Fruit fly (Drosophila melanogaster) whole organism, embryonic: ENCODE results near the gene tbrd-1.

Source experiments
- Aef1 ChIP-seq: fragments of 200-800 bp; sonication (Bioruptor generic); IDR thresholded peaks from 3 replicates; pipeline ENCODE4 v1.3.6; 2022; ENCODE audit warnings: missing biosample characterization, missing genetic modification characterization
- B-H1 ChIP-seq: fragments of 200-800 bp; sonication (Bioruptor generic); IDR thresholded peaks from 3 replicates; pipeline ENCODE4 v1.3.6; 2022; ENCODE audit warnings: missing biosample characterization, missing genetic modification characterization
- CG11085 ChIP-seq: fragments of 200-800 bp; sonication (Bioruptor generic); IDR thresholded peaks from 2 replicates; pipeline ENCODE4 v1.3.6; 2022; ENCODE audit warnings: missing biosample characterization, missing genetic modification characterization
- CG11093 ChIP-seq: fragments of 200-800 bp; sonication (Bioruptor generic); IDR thresholded peaks from 3 replicates; pipeline ENCODE4 v1.3.6; 2022; ENCODE audit warnings: missing biosample characterization, missing genetic modification characterization
- CG12071 ChIP-seq: fragments of 200-800 bp; sonication (Bioruptor generic); optimal IDR thresholded peaks from 3 replicates; lab custom pipeline; 2018; ENCODE audit warnings: missing biosample characterization, mild to moderate bottlenecking, missing genetic modification characterization
- CG12104 ChIP-seq: fragments of 200-800 bp; sonication (Bioruptor generic); optimal IDR thresholded peaks from 3 replicates; lab custom pipeline; 2016; ENCODE audit warnings: missing biosample characterization, missing genetic modification characterization
- CG12219 ChIP-seq: fragments of 200-800 bp; sonication (Bioruptor generic); optimal IDR thresholded peaks from 3 replicates; lab custom pipeline; 2018; ENCODE audit warnings: missing biosample characterization, mild to moderate bottlenecking, missing genetic modification characterization
- CG12299 ChIP-seq: fragments of 200-800 bp; sonication (Bioruptor generic); optimal IDR thresholded peaks from 2 replicates; lab custom pipeline; 2018; ENCODE audit warnings: missing biosample characterization, mild to moderate bottlenecking, missing genetic modification characterization
- CG12659 ChIP-seq: fragments of 200-800 bp; sonication (Bioruptor generic); optimal IDR thresholded peaks from 3 replicates; lab custom pipeline; 2017; ENCODE audit warnings: mild to moderate bottlenecking, missing biosample characterization, missing genetic modification reagents, missing genetic modification characterization
- CG13775 ChIP-seq: fragments of 200-800 bp; sonication (Bioruptor generic); optimal IDR thresholded peaks from 3 replicates; lab custom pipeline; 2017; ENCODE audit warnings: missing biosample characterization, mild to moderate bottlenecking, missing genetic modification characterization
- CG1603 ChIP-seq: fragments of 200-800 bp; sonication (Bioruptor generic); optimal IDR thresholded peaks from 2 replicates; lab custom pipeline; 2019; ENCODE audit warnings: missing biosample characterization, mild to moderate bottlenecking, missing genetic modification characterization, moderate library complexity
- CG17361 ChIP-seq: fragments of 200-800 bp; sonication (Bioruptor generic); IDR thresholded peaks from 3 replicates; pipeline ENCODE4 v1.3.6; 2022; ENCODE audit warnings: missing biosample characterization, missing genetic modification characterization
- CG17912 ChIP-seq: fragments of 200-800 bp; sonication (Bioruptor generic); optimal IDR thresholded peaks from 2 replicates; lab custom pipeline; 2018; ENCODE audit warnings: missing biosample characterization, mild to moderate bottlenecking, missing genetic modification characterization
- CG3281 ChIP-seq: fragments of 200-800 bp; sonication (Bioruptor generic); optimal IDR thresholded peaks from 3 replicates; lab custom pipeline; 2017; ENCODE audit warnings: missing biosample characterization, mild to moderate bottlenecking, missing genetic modification characterization
- CG34376 ChIP-seq: fragments of 200-800 bp; sonication (Bioruptor generic); optimal IDR thresholded peaks from 2 replicates; lab custom pipeline; 2018; ENCODE audit warnings: missing biosample characterization, mild to moderate bottlenecking, missing genetic modification characterization
- CG4707 ChIP-seq: fragments of 200-800 bp; sonication (Bioruptor generic); optimal IDR thresholded peaks from 2 replicates; lab custom pipeline; 2018; ENCODE audit warnings: missing biosample characterization, mild to moderate bottlenecking, missing genetic modification characterization, moderate library complexity
- CG6813 ChIP-seq: fragments of 200-800 bp; sonication (Bioruptor generic); optimal IDR thresholded peaks from 2 replicates; lab custom pipeline; 2017; ENCODE audit warnings: missing biosample characterization, missing genetic modification characterization, mild to moderate bottlenecking, moderate library complexity, missing genetic modification reagents
- CG6854 ChIP-seq: fragments of 200-800 bp; sonication (Bioruptor generic); optimal IDR thresholded peaks from 3 replicates; lab custom pipeline; 2017; ENCODE audit warnings: missing biosample characterization, mild to moderate bottlenecking, missing genetic modification characterization
- CG7556 ChIP-seq: fragments of 200-800 bp; sonication (Bioruptor generic); optimal IDR thresholded peaks from 2 replicates; lab custom pipeline; 2017; ENCODE audit warnings: missing biosample characterization, mild to moderate bottlenecking, missing genetic modification characterization
- CHES-1-like ChIP-seq: fragments of 200-800 bp; sonication (Bioruptor generic); optimal IDR thresholded peaks from 2 replicates; lab custom pipeline; 2016; ENCODE audit warnings: missing biosample characterization, missing genetic modification characterization
- CTCF ChIP-seq: fragments of 200-800 bp; sonication (Bioruptor generic); optimal IDR thresholded peaks from 2 replicates; lab custom pipeline; 2017; ENCODE audit warnings: missing biosample characterization, mild to moderate bottlenecking, missing genetic modification characterization, moderate library complexity
- CrebB ChIP-seq: fragments of 200-800 bp; sonication (Bioruptor generic); optimal IDR thresholded peaks from 3 replicates; lab custom pipeline; 2018; ENCODE audit warnings: missing biosample characterization, mild to moderate bottlenecking, missing genetic modification characterization
- Fer1 ChIP-seq: fragments of 200-800 bp; sonication (Bioruptor generic); optimal IDR thresholded peaks from 2 replicates; lab custom pipeline; 2017; ENCODE audit warnings: missing biosample characterization, mild to moderate bottlenecking, missing genetic modification characterization
- HLHmδ ChIP-seq: fragments of 200-800 bp; sonication (Bioruptor generic); optimal IDR thresholded peaks from 2 replicates; lab custom pipeline; 2018; ENCODE audit warnings: missing biosample characterization, mild to moderate bottlenecking, missing genetic modification characterization, moderate library complexity
- Hmr ChIP-seq: fragments of 200-800 bp; sonication (Bioruptor generic); optimal IDR thresholded peaks from 3 replicates; lab custom pipeline; 2017; ENCODE audit warnings: mild to moderate bottlenecking, missing biosample characterization, missing genetic modification reagents, missing genetic modification characterization
- Hr78 ChIP-seq, 2 experiments: fragments of 200-800 bp in 1 of 2; fragments of >200 bp in 1 of 2; sonication (Bioruptor generic) in 1 of 2; optimal IDR thresholded peaks; 2 replicates each; lab custom pipeline; 2017 to 2019; ENCODE audit warnings: missing biosample characterization in 2 of 2, missing genetic modification characterization in 2 of 2, mild to moderate bottlenecking in 1 of 2, moderate library complexity in 1 of 2
- Kr ChIP-seq: fragments of 200-800 bp; sonication (Bioruptor generic); optimal IDR thresholded peaks from 2 replicates; lab custom pipeline; 2017; ENCODE audit warnings: missing biosample characterization, mild to moderate bottlenecking, missing genetic modification characterization
- MTF-1 ChIP-seq: fragments of 200-800 bp; sonication (Bioruptor generic); optimal IDR thresholded peaks from 2 replicates; lab custom pipeline; 2018; ENCODE audit warnings: missing biosample characterization, mild to moderate bottlenecking, missing genetic modification characterization, borderline replicate concordance
- Meics ChIP-seq: fragments of 200-800 bp; sonication (Bioruptor generic); optimal IDR thresholded peaks from 2 replicates; lab custom pipeline; 2017; ENCODE audit warnings: missing biosample characterization, mild to moderate bottlenecking, missing genetic modification characterization
- Nf-YB ChIP-seq: fragments of 200-800 bp; sonication (Bioruptor generic); optimal IDR thresholded peaks from 3 replicates; lab custom pipeline; 2019; ENCODE audit warnings: missing biosample characterization, mild to moderate bottlenecking, missing genetic modification characterization, moderate library complexity
- Opbp ChIP-seq: fragments of 200-800 bp; sonication (Bioruptor generic); IDR thresholded peaks from 3 replicates; pipeline ENCODE4 v1.3.6; 2022; ENCODE audit warnings: missing biosample characterization, missing genetic modification characterization; ENCODE audit not compliant: partially characterized antibody
- Pdp1 ChIP-seq, 2 experiments: fragments of 200-800 bp; sonication (Bioruptor generic); optimal IDR thresholded peaks; 3 replicates each; lab custom pipeline; 2016; ENCODE audit warnings: missing biosample characterization in 2 of 2, missing genetic modification characterization in 2 of 2, mild to moderate bottlenecking in 1 of 2, moderate library complexity in 1 of 2
- Sox100B ChIP-seq: fragments of 200-800 bp; sonication (Bioruptor generic); optimal IDR thresholded peaks from 3 replicates; lab custom pipeline; 2018; ENCODE audit warnings: missing biosample characterization, mild to moderate bottlenecking, missing genetic modification characterization
- Ssrp ChIP-seq: fragments of 200-800 bp; sonication (Bioruptor generic); optimal IDR thresholded peaks from 2 replicates; lab custom pipeline; 2018; ENCODE audit warnings: missing biosample characterization, mild to moderate bottlenecking, missing genetic modification characterization, moderate library complexity
- Vsx1 ChIP-seq: fragments of 200-800 bp; sonication (Bioruptor generic); optimal IDR thresholded peaks from 2 replicates; lab custom pipeline; 2017; ENCODE audit warnings: missing biosample characterization, mild to moderate bottlenecking, missing genetic modification characterization, missing genetic modification reagents
- ac ChIP-seq: fragments of 200-800 bp; sonication (Bioruptor generic); optimal IDR thresholded peaks from 3 replicates; lab custom pipeline; 2017; ENCODE audit warnings: missing biosample characterization, mild to moderate bottlenecking, missing genetic modification characterization
- caup ChIP-seq: fragments of 200-800 bp; sonication (Bioruptor generic); optimal IDR thresholded peaks from 3 replicates; lab custom pipeline; 2017; ENCODE audit warnings: missing biosample characterization, mild to moderate bottlenecking, missing genetic modification characterization, moderate library complexity; ENCODE audit not compliant: severe bottlenecking
- chif ChIP-seq, 2 experiments: fragments of 200-800 bp; sonication (Bioruptor generic); optimal IDR thresholded peaks; 3 replicates each; lab custom pipeline; 2016; ENCODE audit warnings: missing biosample characterization in 2 of 2, missing genetic modification characterization in 2 of 2
- chm ChIP-seq: fragments of 200-800 bp; sonication (Bioruptor generic); IDR thresholded peaks from 2 replicates; pipeline ENCODE4 v1.3.6; 2022; ENCODE audit warnings: missing biosample characterization, missing genetic modification characterization
- dmrt99B ChIP-seq: fragments of 200-800 bp; sonication (Bioruptor generic); optimal IDR thresholded peaks from 2 replicates; lab custom pipeline; 2018; ENCODE audit warnings: missing biosample characterization, mild to moderate bottlenecking, missing genetic modification characterization, moderate library complexity
- gsb ChIP-seq: fragments of 200-800 bp; sonication (Bioruptor generic); IDR thresholded peaks from 2 replicates; pipeline ENCODE4 v1.3.6; 2022; ENCODE audit warnings: missing biosample characterization, missing genetic modification characterization
- jigr1 ChIP-seq: fragments of 200-800 bp; sonication (Bioruptor generic); IDR thresholded peaks from 3 replicates; pipeline ENCODE4 v1.3.6; 2022; ENCODE audit warnings: missing biosample characterization, missing genetic modification characterization
- mirr ChIP-seq: fragments of 200-800 bp; sonication (Bioruptor generic); optimal IDR thresholded peaks from 3 replicates; lab custom pipeline; 2018; ENCODE audit warnings: missing biosample characterization, mild to moderate bottlenecking, missing genetic modification characterization
- nau ChIP-seq: fragments of 200-800 bp; sonication (Bioruptor generic); optimal IDR thresholded peaks from 3 replicates; lab custom pipeline; 2017; ENCODE audit warnings: missing biosample characterization, mild to moderate bottlenecking, missing genetic modification characterization, missing genetic modification reagents
- oc ChIP-seq: fragments of 200-800 bp; sonication (Bioruptor generic); optimal IDR thresholded peaks from 2 replicates; lab custom pipeline; 2018; ENCODE audit warnings: missing biosample characterization, mild to moderate bottlenecking, missing genetic modification characterization, moderate library complexity
- odd ChIP-seq: fragments of 200-800 bp; sonication (Bioruptor generic); optimal IDR thresholded peaks from 2 replicates; lab custom pipeline; 2017; ENCODE audit warnings: missing biosample characterization, mild to moderate bottlenecking, missing genetic modification characterization
- pzg ChIP-seq: fragments of 200-800 bp; sonication (Bioruptor generic); optimal IDR thresholded peaks from 3 replicates; lab custom pipeline; 2018; ENCODE audit warnings: missing biosample characterization, mild to moderate bottlenecking, missing genetic modification characterization, moderate library complexity
- sug ChIP-seq: fragments of 200-800 bp; optimal IDR thresholded peaks from 2 replicates; lab custom pipeline; 2019; ENCODE audit warnings: missing biosample characterization, mild to moderate bottlenecking, missing genetic modification characterization, moderate library complexity
- vfl ChIP-seq: fragments of 200-800 bp; sonication (Bioruptor generic); optimal IDR thresholded peaks from 2 replicates; lab custom pipeline; 2016; ENCODE audit warnings: missing biosample characterization, missing genetic modification characterization

tbrd-1 gene

dm6 chr3R:23919366-23919765, 26.0 kb upstream of the tbrd-1 start (continued):
- TF ChIP-seq CHES-1-like (no peak), gsb (GFP tag; lab: Robert Waterston, UW) (0 out of 2 replicates have a peak, but pooled peaks have one; percentile 28), CG12299 (tag; lab: Kevin White, UChicago) (peak; percentile 21), Meics (GFP tag; lab: Kevin White, UChicago) (peak; percentile 61), CrebB (peak; percentile 70), CG11093 (GFP tag; lab: Robert Waterston, UW) (no peak), CG1603 (peak; percentile 34), pzg (GFP tag; lab: Kevin White, UChicago) (no peak), dmrt99B (peak; percentile 52), jigr1 (GFP tag; lab: Robert Waterston, UW) (no peak), chm (0 out of 2 replicates have a peak, but pooled peaks have one; percentile 35), Pdp1 (GFP tag; optimal IDR thresholded peaks at IDR 0.05; lab: Kevin White, UChicago) (peak in 1 of 2 experiments; percentile 5), Hr78 (GFP tag; optimal IDR thresholded peaks at IDR 0.05; lab: Kevin White, UChicago) (peak in 1 of 2 experiments; percentile 48), vfl (GFP tag; lab: Kevin White, UChicago) (no peak), oc (tag; lab: Kevin White, UChicago) (no peak), MTF-1 (GFP tag; lab: Kevin White, UChicago) (peak; percentile 70), Vsx1 (peak; percentile 63), CG12219 (GFP tag; lab: Kevin White, UChicago) (peak; percentile 56), CG34376 (GFP tag; lab: Kevin White, UChicago) (peak; percentile 2), CG12659 (GFP tag; lab: Kevin White, UChicago) (peak; percentile 38), Hmr (peak; percentile 75), CG6854 (GFP tag; lab: Kevin White, UChicago) (peak; percentile 40), Nf-YB (GFP tag; lab: Kevin White, UChicago) (peak; percentile 22), CG6813 (peak; percentile 80), odd (GFP tag; lab: Kevin White, UChicago) (peak; percentile 78), CG3281 (peak; percentile 72), CG17912 (peak; percentile 48), CG11085 (GFP tag; lab: Robert Waterston, UW) (no peak), CG12071 (GFP tag; lab: Kevin White, UChicago) (peak; percentile 85), Opbp (GFP tag; lab: Robert Waterston, UW) (no peak), ac (GFP tag; lab: Kevin White, UChicago) (no peak), Sox100B (peak; percentile 61), caup (GFP tag; lab: Kevin White, UChicago) (peak; percentile 69), B-H1 (GFP tag; lab: Robert Waterston, UW) (no peak; the same call in 2 of the 3 replicates), CG17361 (GFP tag; lab: Robert Waterston, UW) (0 out of 3 replicates have a peak, but pooled peaks have one; percentile 16), CTCF (GFP tag; lab: Kevin White, UChicago) (peak; percentile 39), sug (tag; lab: Kevin White, UChicago) (peak; percentile 64), CG12104 (GFP tag; lab: Kevin White, UChicago) (peak; percentile 16), CG4707 (GFP tag; lab: Kevin White, UChicago) (peak; percentile 32), HLHmδ (GFP tag; lab: Kevin White, UChicago) (peak; percentile 18), nau (GFP tag; lab: Kevin White, UChicago) (peak; percentile 79), Ssrp (tag; lab: Kevin White, UChicago) (no peak), Aef1 (no peak), CG13775 (peak; percentile 3), mirr (peak; percentile 83), Fer1 (GFP tag; lab: Kevin White, UChicago) (peak; percentile 85), CG7556 (GFP tag; lab: Kevin White, UChicago) (peak; percentile 29), chif (GFP tag; optimal IDR thresholded peaks at IDR 0.05; lab: Kevin White, UChicago) (no peak), Kr (GFP tag; lab: Kevin White, UChicago) (peak; percentile 45)
